Worm (Caenorhabditis elegans): ENCODE measurements around the gene fbxa-150.

The fbxa-150 gene

ce11 chrV:20480790-20481189 is 41.6 kb upstream of the fbxa-150 start (continued):
- TF ChIP-seq dpff-1 (tag; optimal IDR thresholded peaks at IDR 0.05) (no peak), ztf-28 (GFP tag; IDR thresholded peaks at IDR 0.05) (no peak), pbrm-1 (GFP tag; IDR thresholded peaks at IDR 0.05) (peak; percentile 59; the same call in 1 of the 2 replicates), Y67H2A.10 (GFP tag; conservative IDR thresholded peaks at IDR 0.05) (no peak), Y53G8AR.9 (GFP tag; conservative IDR thresholded peaks at IDR 0.05) (peak; percentile 84), rpc-1 (optimal IDR thresholded peaks at IDR 0.05) (no peak), rpc-1 (tag; optimal IDR thresholded peaks at IDR 0.05) (no peak), lin-26 (GFP tag; IDR thresholded peaks at IDR 0.05) (peak; percentile 51), ztf-18 (tag; optimal IDR thresholded peaks at IDR 0.05) (no peak), nhr-27 (tag; optimal IDR thresholded peaks at IDR 0.05) (no peak), ceh-40 (GFP tag; IDR thresholded peaks at IDR 0.05) (peak; percentile 52; the same call in 1 of the 2 replicates), sdz-38 (tag; optimal IDR thresholded peaks at IDR 0.05) (no peak), F37B4.10 (GFP tag; IDR thresholded peaks at IDR 0.05) (no peak), madf-8 (GFP tag; conservative IDR thresholded peaks at IDR 0.05) (no peak), F57C9.4 (tag; optimal IDR thresholded peaks at IDR 0.05) (no peak), sptf-2 (GFP tag; optimal IDR thresholded peaks at IDR 0.05) (no peak), snpc-1.3 (tag; optimal IDR thresholded peaks at IDR 0.05; ENCODE audit: insufficient read depth) (no peak), ztf-26 (tag; optimal IDR thresholded peaks at IDR 0.05) (no peak), let-526 (GFP tag; IDR thresholded peaks at IDR 0.05) (no peak), attf-3 (GFP tag; conservative IDR thresholded peaks at IDR 0.05) (no peak), nhr-90 (tag; optimal IDR thresholded peaks at IDR 0.05) (no peak), B0336.3 (GFP tag; IDR thresholded peaks at IDR 0.05) (peak; percentile 66), K12H6.12 (tag; optimal IDR thresholded peaks at IDR 0.05) (no peak), aptf-3 (GFP tag; IDR thresholded peaks at IDR 0.05) (peak; percentile 89; the same call in 1 of the 2 replicates), lir-1 (GFP tag; conservative IDR thresholded peaks at IDR 0.05) (no peak), D2030.7 (GFP tag; IDR thresholded peaks at IDR 0.05) (peak; percentile 30; the same call in 1 of the 2 replicates), ztf-22 (GFP tag; optimal IDR thresholded peaks at IDR 0.05) (no peak), zfh-2 (GFP tag; conservative IDR thresholded peaks at IDR 0.05) (no peak), ccch-3 (GFP tag; optimal IDR thresholded peaks at IDR 0.05) (no peak), F57A8.1 (GFP tag; optimal IDR thresholded peaks at IDR 0.05) (no peak), lag-1 (GFP tag; IDR thresholded peaks at IDR 0.05) (no peak), bed-1 (GFP tag; IDR thresholded peaks at IDR 0.05) (no peak), attf-6 (GFP tag; IDR thresholded peaks at IDR 0.05) (peak; percentile 80)

- TF ChIP-seq rcor-1 (GFP tag; IDR thresholded peaks at IDR 0.05) (no peak), bed-2 (GFP tag; IDR thresholded peaks at IDR 0.05) (no peak), madf-8 (GFP tag; conservative IDR thresholded peaks at IDR 0.05) (no peak), madf-10 (tag; optimal IDR thresholded peaks at IDR 0.05) (no peak), D2030.7 (GFP tag; IDR thresholded peaks at IDR 0.05) (no peak), snpc-1.1 (tag; optimal IDR thresholded peaks at IDR 0.05; ENCODE audit: insufficient read depth) (no peak), B0035.1 (tag; optimal IDR thresholded peaks at IDR 0.05) (no peak), F33H1.4 (GFP tag; IDR thresholded peaks at IDR 0.05) (no peak), dpff-1 (tag; optimal IDR thresholded peaks at IDR 0.05) (no peak), efl-1 (GFP tag; optimal IDR thresholded peaks at IDR 0.05) (no peak)
Measured at ce11 chrV:20485285-20485684, 37.1 kb upstream of the fbxa-150 start, which contains the start of gene dhcr-7. dhcr-7 (minus strand) TSS chrV:20485385.
